Worm (Caenorhabditis elegans) whole organism, midembryonic: ENCODE results near the gene cutl-2.
"Not testable (repeated sequence)": the region's sequence is repeated elsewhere in the genome, so short reads cannot be mapped to it uniquely, and the experiment has no call there.

ENCODE experiments used
- T22C8.4 ChIP-seq: fragments of 200-800 bp; sonication (Bioruptor generic); IDR thresholded peaks from 2 replicates; pipeline ENCODE4 v1.3.6; 2022; ENCODE audit warnings: missing genetic modification characterization, missing compliant biosample characterization
- cog-1 ChIP-seq: sonication (generic microtip); optimal IDR thresholded peaks from 2 replicates; lab custom pipeline; 2016; ENCODE audit warnings: missing genetic modification characterization, missing compliant biosample characterization
- flt-1 ChIP-seq: fragments of 200-800 bp; sonication (Bioruptor generic); IDR thresholded peaks from 2 replicates; pipeline ENCODE4 v1.3.6; 2022; ENCODE audit warnings: missing genetic modification characterization, missing compliant biosample characterization
- klf-2 ChIP-seq: fragments of 200-800 bp; sonication (Bioruptor generic); conservative IDR thresholded peaks from 2 replicates; pipeline ENCODE4 v1.3.6; 2022; ENCODE audit warnings: missing genetic modification reagents, missing genetic modification characterization, missing compliant biosample characterization
- med-1 ChIP-seq: sonication (generic microtip); optimal IDR thresholded peaks from 2 replicates; lab custom pipeline; 2017; ENCODE audit warnings: missing genetic modification characterization, mild to moderate bottlenecking, missing compliant biosample characterization, antibody characterized with exemption, missing genetic modification reagents; ENCODE audit not compliant: insufficient read depth
- ref-1 ChIP-seq: fragments of 200-800 bp; sonication (Bioruptor generic); conservative IDR thresholded peaks from 2 replicates; pipeline ENCODE4 v1.3.6; 2022; ENCODE audit warnings: missing genetic modification reagents, missing genetic modification characterization, missing compliant biosample characterization
- tab-1 ChIP-seq: fragments of 200-800 bp; sonication (Bioruptor generic); IDR thresholded peaks from 2 replicates; pipeline ENCODE4 v1.3.6; 2022; ENCODE audit warnings: missing genetic modification characterization, missing compliant biosample characterization
- ztf-23 ChIP-seq: fragments of 200-800 bp; sonication (Bioruptor generic); IDR thresholded peaks from 2 replicates; pipeline ENCODE4 v1.3.6; 2022; ENCODE audit warnings: missing genetic modification reagents, missing genetic modification characterization, missing compliant biosample characterization
- ztf-29 ChIP-seq: fragments of 200-800 bp; sonication (Bioruptor generic); IDR thresholded peaks from 2 replicates; pipeline ENCODE4 v1.3.6; 2022; ENCODE audit warnings: missing genetic modification reagents, missing genetic modification characterization, missing compliant biosample characterization

The cutl-2 gene

DNA sequence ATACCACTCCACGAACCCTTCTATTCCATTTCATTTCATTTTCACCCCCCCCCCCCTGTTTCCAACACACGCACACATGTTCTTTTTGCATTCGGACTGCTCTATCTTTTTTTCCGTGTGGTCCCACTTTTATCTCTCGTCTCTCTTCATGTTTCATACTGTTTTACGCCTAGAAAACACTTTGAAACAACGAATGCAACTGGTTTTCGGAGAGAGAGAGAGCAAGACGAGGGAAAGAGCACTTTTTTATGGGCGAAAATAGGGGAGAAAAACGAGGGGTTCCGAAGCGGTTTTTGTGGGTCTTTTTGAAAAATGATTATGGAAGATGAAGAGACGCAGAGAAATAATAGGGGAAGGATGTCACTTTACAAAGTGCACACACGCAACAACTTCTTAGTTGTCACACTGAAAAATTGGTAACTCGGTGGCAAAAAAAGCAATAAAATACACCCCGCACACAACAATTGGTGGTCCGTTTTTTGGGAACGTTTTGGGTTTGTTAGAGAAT is 2.8 kb upstream of the cutl-2 start:
- TF ChIP-seq flt-1 (no peak), med-1 (GFP tag; lab: Kevin White, UChicago) (no peak), tab-1 (GFP tag; lab: Robert Waterston, UW) (no peak), cog-1 (no peak), ref-1 (GFP tag; lab: Robert Waterston, UW) (no peak), ztf-29 (GFP tag; lab: Robert Waterston, UW) (no peak), klf-2 (GFP tag; lab: Robert Waterston, UW) (no peak)

ce11 chrII:9725056-9725455 is 583 bp upstream of the cutl-2 start:
- no peak for TF ChIP-seq ref-1 (GFP tag; lab: Robert Waterston, UW)
- TF ChIP-seq ztf-23 (GFP tag; lab: Robert Waterston, UW), result no peak
- TF ChIP-seq flt-1, result no peak
- no peak for TF ChIP-seq med-1 (GFP tag; lab: Kevin White, UChicago)
- no peak for TF ChIP-seq tab-1 (GFP tag; lab: Robert Waterston, UW)
- no peak for TF ChIP-seq T22C8.4 (GFP tag; lab: Robert Waterston, UW)
- TF ChIP-seq ztf-29 (GFP tag; lab: Robert Waterston, UW), result no peak
- TF ChIP-seq klf-2 (GFP tag; lab: Robert Waterston, UW), result no peak

- TF ChIP-seq cog-1; ref-1 (GFP tag; lab: Robert Waterston, UW); med-1 (GFP tag; lab: Kevin White, UChicago): not testable (repeated sequence)
Observed at ce11 chrII:9718631-9719252, 5.7 kb downstream of the cutl-2 start, which contains the start of gene Y53C12A.11. TSS of gene Y53C12A.11 (minus strand) at chrII:9718698.

DNA sequence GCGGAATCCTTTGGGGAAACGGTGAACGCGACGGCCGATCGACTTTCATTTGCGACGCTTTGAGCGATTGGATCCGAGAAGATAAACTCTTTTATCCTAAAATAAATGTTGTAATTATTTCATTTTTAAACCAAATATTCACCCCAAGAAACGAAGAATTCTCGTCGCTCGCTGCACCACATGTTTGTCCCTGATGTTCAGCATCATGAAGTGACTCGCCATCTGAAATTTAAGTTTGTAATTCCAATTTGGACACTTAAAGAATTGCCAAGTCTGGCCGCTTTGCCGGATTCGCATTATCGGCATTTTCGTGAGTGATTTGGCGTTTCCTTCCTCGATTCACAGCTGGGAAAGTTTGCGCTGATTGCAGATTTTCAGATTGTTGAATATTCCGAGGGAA is 6.6 kb downstream of the cutl-2 start, which contains the start of gene Y53C12A.6:
Gene Y53C12A.6 (minus strand): TSS at position 101 of the 400 bp plus-strand sequence.
- TF ChIP-seq ztf-29 (GFP tag; lab: Robert Waterston, UW) (no peak), ztf-23 (GFP tag; lab: Robert Waterston, UW) (no peak), cog-1 (no peak), tab-1 (GFP tag; lab: Robert Waterston, UW) (no peak), ref-1 (GFP tag; lab: Robert Waterston, UW) (no peak)

ce11 chrII:9716417-9717039 is 7.9 kb downstream of the cutl-2 start, which contains the start of gene wee-1.3:
TSS of gene wee-1.3 (minus strand) at chrII:9716467.
- TF ChIP-seq ref-1 (GFP tag; lab: Robert Waterston, UW), result no peak
- TF ChIP-seq cog-1, result peak; percentile 80
- TF ChIP-seq ztf-29 (GFP tag; lab: Robert Waterston, UW), result no peak
- TF ChIP-seq med-1 (GFP tag; lab: Kevin White, UChicago), result no peak
- TF ChIP-seq klf-2 (GFP tag; lab: Robert Waterston, UW), result no peak
- 0 out of 2 replicates have a peak, but pooled peaks have one; percentile 23 for TF ChIP-seq T22C8.4 (GFP tag; lab: Robert Waterston, UW)
- TF ChIP-seq flt-1, result 0 out of 2 replicates have a peak, but pooled peaks have one; percentile 17
- TF ChIP-seq tab-1 (GFP tag; lab: Robert Waterston, UW), result no peak
- no peak for TF ChIP-seq ztf-23 (GFP tag; lab: Robert Waterston, UW)

- TF ChIP-seq cog-1 (no peak), ref-1 (GFP tag; lab: Robert Waterston, UW) (no peak), med-1 (GFP tag; lab: Kevin White, UChicago) (no peak), flt-1 (no peak), klf-2 (GFP tag; lab: Robert Waterston, UW) (no peak), tab-1 (GFP tag; lab: Robert Waterston, UW) (peak; percentile 34; the same call in 1 of the 2 replicates), T22C8.4 (GFP tag; lab: Robert Waterston, UW) (no peak), ztf-29 (GFP tag; lab: Robert Waterston, UW) (no peak), ztf-23 (GFP tag; lab: Robert Waterston, UW) (no peak)
Observed at ce11 chrII:9713083-9713482, 11.4 kb downstream of the cutl-2 start.

- TF ChIP-seq ref-1 (GFP tag; lab: Robert Waterston, UW), result no peak
- no peak for TF ChIP-seq tab-1 (GFP tag; lab: Robert Waterston, UW)
- TF ChIP-seq flt-1, result no peak
Observed at ce11 chrII:9708835-9709299, 15.6 kb downstream of the cutl-2 start, which contains the start of gene glt-5. TSS of gene glt-5 (minus strand) at chrII:9708885.

ce11 chrII:9706207-9706606 is 18.3 kb downstream of the cutl-2 start, which contains the start of gene Y53C12A.3:
TSS of gene Y53C12A.3 (minus strand) at chrII:9706240.
- no peak for TF ChIP-seq ref-1 (GFP tag; lab: Robert Waterston, UW)
- no peak for TF ChIP-seq med-1 (GFP tag; lab: Kevin White, UChicago)
- peak; percentile 23 for TF ChIP-seq cog-1
- TF ChIP-seq ztf-29 (GFP tag; lab: Robert Waterston, UW), result no peak
- 0 out of 2 replicates have a peak, but pooled peaks have one; percentile 7 for TF ChIP-seq ztf-23 (GFP tag; lab: Robert Waterston, UW)
- TF ChIP-seq tab-1 (GFP tag; lab: Robert Waterston, UW), result no peak

DNA sequence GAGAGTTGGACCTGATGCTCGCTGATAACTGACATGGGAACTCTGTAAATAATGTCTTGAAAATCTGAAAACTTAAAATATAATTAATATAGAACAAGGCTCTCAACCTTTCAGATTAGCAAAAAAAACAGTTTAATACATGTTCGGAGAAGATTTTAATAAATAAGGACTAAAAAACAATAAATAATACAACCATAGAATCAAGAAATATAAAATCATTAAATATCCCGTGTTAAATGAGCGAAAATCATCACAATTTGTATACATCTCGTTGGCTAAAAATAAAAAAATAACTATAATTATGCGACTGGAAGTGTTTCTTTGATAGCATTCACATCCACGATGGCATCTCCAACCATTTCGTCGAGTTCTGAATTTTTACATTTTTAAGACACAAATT is 19.7 kb downstream of the cutl-2 start, which contains the start of gene Y53C12A.10:
Gene Y53C12A.10 (minus strand): TSS at position 101 of the 400 bp plus-strand sequence.
- TF ChIP-seq cog-1 (no peak), tab-1 (GFP tag; lab: Robert Waterston, UW) (no peak), klf-2 (GFP tag; lab: Robert Waterston, UW) (no peak), ztf-29 (GFP tag; lab: Robert Waterston, UW) (no peak), T22C8.4 (GFP tag; lab: Robert Waterston, UW) (no peak), med-1 (GFP tag; lab: Kevin White, UChicago) (no peak)
